Fruit fly (Drosophila melanogaster) whole organism: ENCODE data around the gene CG1440.

Source experiments
- Dll ChIP-seq: fragments of >200 bp; optimal IDR thresholded peaks from 2 replicates; lab custom pipeline; 2017
- EcR ChIP-seq, 2 experiments: fragments of >200 bp; optimal IDR thresholded peaks; 2 replicates each; lab custom pipeline; 2017; ENCODE audit warnings: missing biosample characterization in 2 of 2, missing genetic modification characterization in 2 of 2, missing genetic modification reagents in 2 of 2
- pan ChIP-seq: fragments of >200 bp; optimal IDR thresholded peaks from 2 replicates; lab custom pipeline; 2017
- psq ChIP-seq: fragments of >200 bp; optimal IDR thresholded peaks from 2 replicates; lab custom pipeline; 2017
- usp ChIP-seq: fragments of >200 bp; optimal IDR thresholded peaks from 2 replicates; lab custom pipeline; 2017; ENCODE audit warnings: missing biosample characterization, missing genetic modification characterization, mixed read lengths

DNA sequence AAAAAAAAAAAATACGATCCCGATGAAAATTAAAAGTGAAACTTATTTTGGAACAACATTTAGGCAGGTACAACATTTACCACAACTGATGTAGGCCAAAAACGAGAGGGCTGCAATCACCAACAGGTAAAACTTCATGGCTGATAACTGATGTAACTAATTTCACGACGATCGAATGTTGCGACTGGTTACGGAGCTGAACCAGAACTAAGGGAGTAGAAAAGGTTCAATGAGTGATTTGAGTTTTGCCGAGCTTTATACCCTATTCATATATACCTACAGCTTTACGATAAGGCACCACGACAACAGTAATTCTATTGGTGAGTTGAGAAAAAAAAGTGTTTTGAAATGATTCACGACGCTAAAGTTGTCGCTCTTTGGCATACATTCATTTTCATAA is 23.8 kb downstream of the CG1440 start, which contains the start of gene CG15347:
- TF ChIP-seq usp (GFP tag; lab: Kevin White, UChicago): no peak
- TF ChIP-seq pan (lab: Kevin White, UChicago): no peak
- TF ChIP-seq psq (lab: Kevin White, UChicago): no peak
- TF ChIP-seq EcR (GFP tag; optimal IDR thresholded peaks at IDR 0.05; lab: Kevin White, UChicago): no peak
- no peak for TF ChIP-seq Dll (lab: Kevin White, UChicago)
